Fruit fly (Drosophila melanogaster) whole organism, pupa: ENCODE measurements around the gene CG9372.

ENCODE experiments used
- CG14655 ChIP-seq: fragments of 200-800 bp; sonication (Bioruptor generic); optimal IDR thresholded peaks from 3 replicates; lab custom pipeline; 2017; ENCODE audit warnings: mild to moderate bottlenecking, missing biosample characterization, missing genetic modification reagents, missing genetic modification characterization
- CG34367 ChIP-seq: fragments of 200-800 bp; sonication (Bioruptor generic); optimal IDR thresholded peaks from 2 replicates; lab custom pipeline; 2018; ENCODE audit warnings: missing biosample characterization, mild to moderate bottlenecking, missing genetic modification characterization
- CG9948 ChIP-seq: fragments of 200-800 bp; sonication (Bioruptor generic); optimal IDR thresholded peaks from 2 replicates; lab custom pipeline; 2018; ENCODE audit warnings: missing biosample characterization, mild to moderate bottlenecking, missing genetic modification characterization, moderate library complexity
- Ets98B ChIP-seq: fragments of 200-800 bp; sonication (Bioruptor generic); IDR thresholded peaks from 2 replicates; pipeline ENCODE4 v1.3.6; 2022; ENCODE audit warnings: missing biosample characterization, missing genetic modification characterization
- Pif1B ChIP-seq: fragments of 200-800 bp; sonication (Bioruptor generic); optimal IDR thresholded peaks from 3 replicates; lab custom pipeline; 2016; ENCODE audit warnings: missing biosample characterization, missing genetic modification characterization
- Snoo ChIP-seq: fragments of 200-800 bp; sonication (Bioruptor generic); optimal IDR thresholded peaks from 3 replicates; lab custom pipeline; 2017; ENCODE audit warnings: missing biosample characterization, mild to moderate bottlenecking, missing genetic modification characterization, inconsistent platforms
- fd96Ca ChIP-seq: fragments of 200-800 bp; sonication (Bioruptor generic); IDR thresholded peaks from 3 replicates; pipeline ENCODE4 v1.3.6; 2022; ENCODE audit warnings: missing biosample characterization, missing genetic modification characterization
- rn ChIP-seq: fragments of 200-800 bp; sonication (Bioruptor generic); IDR thresholded peaks from 2 replicates; pipeline ENCODE4 v1.3.6; 2022; ENCODE audit warnings: missing biosample characterization, missing genetic modification characterization

dm6 chr3L:19585979-19586378 is 20.0 kb upstream of the CG9372 start, which contains the start of the genes CG9231 and CG9330:
- no peak for TF ChIP-seq Snoo (tag; lab: Kevin White, UChicago)
- TF ChIP-seq CG34367 (tag; lab: Kevin White, UChicago) = no peak
- no peak for TF ChIP-seq CG9948 (tag; lab: Kevin White, UChicago)
- no peak for TF ChIP-seq Ets98B (GFP tag; lab: Robert Waterston, UW)
- no peak for TF ChIP-seq fd96Ca (GFP tag; lab: Robert Waterston, UW)
- TF ChIP-seq CG14655 (GFP tag; lab: Kevin White, UChicago) = no peak
- TF ChIP-seq Pif1B (GFP tag; lab: Kevin White, UChicago) = no peak
- TF ChIP-seq rn (GFP tag; lab: Robert Waterston, UW) = no peak
